Worm (Caenorhabditis elegans): ENCODE results near the gene F09C6.13.

- TF ChIP-seq K12H6.12 (tag; optimal IDR thresholded peaks at IDR 0.05), result no peak
- TF ChIP-seq attf-3 (GFP tag; conservative IDR thresholded peaks at IDR 0.05), result no peak
- TF ChIP-seq efl-1 (GFP tag; optimal IDR thresholded peaks at IDR 0.05), result no peak
These were observed 25.0 kb downstream of the F09C6.13 start, which contains the start of gene F09C6.16 for ce11 chrV:16909871-16910270.
